Fruit fly (Drosophila melanogaster): Measurements from ENCODE around the gene Taf3.

The Taf3 gene

DNA sequence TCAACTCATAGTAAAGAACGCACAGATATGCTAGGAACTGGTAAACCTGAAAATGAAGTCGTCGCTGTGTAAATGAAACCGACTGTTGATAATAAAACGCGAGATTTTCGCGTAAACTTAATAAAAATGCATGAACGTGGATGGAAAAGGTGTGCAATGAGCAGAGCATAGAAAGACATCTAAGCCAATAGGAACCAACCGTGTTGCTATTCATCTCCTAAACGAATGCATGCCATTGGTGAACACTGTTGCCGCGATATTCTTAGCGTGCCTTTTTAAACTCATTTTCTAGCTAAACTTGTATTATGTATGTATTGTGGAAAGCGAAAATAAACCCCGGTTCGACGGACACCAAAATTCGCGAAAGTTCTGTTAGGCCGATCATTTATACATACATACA, 44.9 kb downstream of the Taf3 start:
- TF ChIP-seq Dp (GFP tag; optimal IDR thresholded peaks at IDR 0.05) (no peak), sens (GFP tag) (peak; percentile 26), Ets65A (GFP tag) (peak; percentile 29), CG11696 (GFP tag; IDR thresholded peaks at IDR 0.05) (no peak), Nf-YB (GFP tag; optimal IDR thresholded peaks at IDR 0.05) (peak; percentile 91), CG2199 (GFP tag; IDR thresholded peaks at IDR 0.05) (0 out of 3 replicates have a peak, but pooled peaks have one; percentile 35), CG14050 (GFP tag; IDR thresholded peaks at IDR 0.05) (no peak), chif (GFP tag; optimal IDR thresholded peaks at IDR 0.05) (no peak), Nf-YC (tag; optimal IDR thresholded peaks at IDR 0.05) (peak; percentile 72), Elba2 (GFP tag; optimal IDR thresholded peaks at IDR 0.05) (peak; percentile 16)

DNA sequence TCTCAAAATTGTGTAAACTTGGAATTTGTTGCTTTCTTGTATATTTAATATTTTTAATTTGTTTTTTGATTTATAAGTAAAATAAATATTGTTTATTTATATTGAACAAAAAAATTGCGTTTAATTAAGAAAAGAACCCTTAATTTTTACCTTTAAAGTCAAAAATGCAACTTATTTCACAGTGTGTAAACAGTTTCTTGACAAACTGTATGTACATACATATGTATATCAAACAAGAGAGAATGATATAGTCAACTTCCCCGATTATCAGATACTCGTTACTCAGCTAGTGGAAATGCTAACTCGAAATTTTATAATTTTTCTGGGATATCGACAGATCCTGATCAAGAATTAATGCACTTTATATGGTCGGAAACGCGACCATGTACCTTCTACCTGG, 45.6 kb downstream of the Taf3 start:
- TF ChIP-seq CG8388 (GFP tag; optimal IDR thresholded peaks at IDR 0.05) (peak; percentile 68), Opbp (GFP tag; IDR thresholded peaks at IDR 0.05; ENCODE audit: partially characterized antibody) (no peak)

DNA sequence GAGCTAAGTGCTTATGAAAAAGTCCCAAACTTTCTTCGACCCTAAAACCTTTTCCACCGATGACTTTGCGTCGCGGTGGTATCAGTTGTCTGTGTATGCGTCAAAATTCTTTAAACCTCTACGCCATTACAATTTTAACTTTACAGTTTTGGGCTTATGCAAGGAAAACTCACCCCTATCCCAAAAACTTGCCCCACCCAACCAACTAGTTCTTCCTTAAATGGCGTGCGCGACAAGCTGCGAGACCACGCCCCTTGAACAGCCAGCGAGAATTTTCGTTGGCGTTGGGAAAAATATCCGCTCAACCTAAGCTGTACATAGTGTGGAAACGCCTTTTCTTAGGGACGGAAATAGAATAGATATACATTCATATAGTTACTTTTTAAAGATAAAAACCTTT, 47.9 kb downstream of the Taf3 start:
- TF ChIP-seq ci (GFP tag; IDR thresholded peaks at IDR 0.05) (no peak), cg (GFP tag; optimal IDR thresholded peaks at IDR 0.05) (peak; percentile 1), Nf-YB (GFP tag; optimal IDR thresholded peaks at IDR 0.05) (peak; percentile 89), CG2678 (tag; optimal IDR thresholded peaks at IDR 0.05) (no peak), pros (GFP tag; optimal IDR thresholded peaks at IDR 0.05) (peak; percentile 28), Jarid2 (GFP tag; optimal IDR thresholded peaks at IDR 0.05) (peak; percentile 25), Nf-YC (tag; optimal IDR thresholded peaks at IDR 0.05) (peak; percentile 90), CG17568 (GFP tag; optimal IDR thresholded peaks at IDR 0.05) (no peak)

DNA sequence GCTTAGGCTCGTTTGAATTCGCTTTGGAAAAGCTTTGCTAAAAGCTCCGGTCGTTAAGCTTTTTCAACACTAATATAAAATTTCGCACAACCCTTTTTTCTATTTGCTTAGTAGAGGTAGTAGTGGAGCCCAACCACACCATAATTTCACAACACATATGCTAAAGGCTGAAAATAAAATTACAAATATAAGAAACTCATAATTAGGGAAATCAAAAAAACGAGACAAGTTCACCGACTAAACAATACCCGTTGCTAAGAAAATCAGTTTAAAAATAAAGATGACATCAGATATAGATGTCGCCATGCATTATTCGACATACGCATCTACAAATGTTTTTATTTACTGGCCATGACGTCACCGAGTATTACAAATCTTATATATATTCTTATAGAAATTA, 50.3 kb downstream of the Taf3 start:
- TF ChIP-seq CG18619 (GFP tag; optimal IDR thresholded peaks at IDR 0.05) (no peak), sob (GFP tag; IDR thresholded peaks at IDR 0.05) (no peak), CG15073 (GFP tag; optimal IDR thresholded peaks at IDR 0.05) (no peak), HmgD (GFP tag; optimal IDR thresholded peaks at IDR 0.05) (no peak), gsb-n (tag; optimal IDR thresholded peaks at IDR 0.05) (no peak), stc (GFP tag; IDR thresholded peaks at IDR 0.05) (no peak), salm (tag; optimal IDR thresholded peaks at IDR 0.05) (no peak), CG17802 (tag; optimal IDR thresholded peaks at IDR 0.05) (no peak), dmrt11E (tag; optimal IDR thresholded peaks at IDR 0.05) (no peak), CG16813 (GFP tag; IDR thresholded peaks at IDR 0.05; ENCODE audit: partially characterized antibody) (0 out of 3 replicates have a peak, but pooled peaks have one; percentile 37), B-H2 (GFP tag; optimal IDR thresholded peaks at IDR 0.05) (peak; percentile 33), bigmax (GFP tag; optimal IDR thresholded peaks at IDR 0.05) (no peak), stwl (tag; optimal IDR thresholded peaks at IDR 0.05) (no peak), CG1603 (tag; optimal IDR thresholded peaks at IDR 0.05) (no peak), CG33213 (GFP tag; optimal IDR thresholded peaks at IDR 0.05) (no peak), HLH4C (GFP tag; IDR thresholded peaks at IDR 0.05; ENCODE audit: partially characterized antibody) (no peak), CG6689 (GFP tag; IDR thresholded peaks at IDR 0.05) (no peak), sens (GFP tag) (peak; percentile 71), CG7357 (GFP tag; IDR thresholded peaks at IDR 0.05) (no peak), CG10209 (GFP tag; optimal IDR thresholded peaks at IDR 0.05) (no peak), bcd (GFP tag; optimal IDR thresholded peaks at IDR 0.05) (no peak), CG9437 (GFP tag; optimal IDR thresholded peaks at IDR 0.05) (no peak), CG12744 (GFP tag; optimal IDR thresholded peaks at IDR 0.05) (no peak), org-1 (GFP tag; optimal IDR thresholded peaks at IDR 0.05) (no peak), CG34376 (GFP tag; optimal IDR thresholded peaks at IDR 0.05) (peak; percentile 3), ERR (GFP tag; optimal IDR thresholded peaks at IDR 0.05) (no peak), Optix (GFP tag; IDR thresholded peaks at IDR 0.05) (no peak), ken (GFP tag; IDR thresholded peaks at IDR 0.05) (no peak), CG3281 (GFP tag; optimal IDR thresholded peaks at IDR 0.05) (no peak), corto (GFP tag; optimal IDR thresholded peaks at IDR 0.05) (no peak)
